Worm (Caenorhabditis elegans) whole organism, L4 larva: ENCODE results near the gene clc-7.

Experiments
- R02D3.7 ChIP-seq: fragments of 150-350 bp; sonication (generic microtip); optimal IDR thresholded peaks from 3 replicates; lab custom pipeline; 2014; ENCODE audit warnings: missing biosample characterization, missing genetic modification characterization
- ZK546.5 ChIP-seq, 2 experiments: sonication (generic microtip); optimal IDR thresholded peaks; 2 replicates each; lab custom pipeline; 2017; ENCODE audit warnings: missing biosample characterization in 2 of 2, missing genetic modification characterization in 2 of 2
- aly-2 ChIP-seq: sonication (generic microtip); optimal IDR thresholded peaks from 2 replicates; lab custom pipeline; 2018; ENCODE audit warnings: missing biosample characterization, missing genetic modification characterization
- ama-1 ChIP-seq: fragments of 150-350 bp; optimal IDR thresholded peaks from 2 replicates; lab custom pipeline; 2014; ENCODE audit warnings: inconsistent platforms, mixed read lengths
- dpl-1 ChIP-seq: fragments of 150-350 bp; optimal IDR thresholded peaks from 2 replicates; lab custom pipeline; 2014; ENCODE audit warnings: missing biosample characterization, missing genetic modification reagents, missing genetic modification characterization
- fos-1 ChIP-seq: fragments of 150-350 bp; optimal IDR thresholded peaks from 2 replicates; lab custom pipeline; 2014; ENCODE audit warnings: missing biosample characterization, missing genetic modification characterization
- lin-15B ChIP-seq: fragments of 150-350 bp; sonication (generic microtip); optimal IDR thresholded peaks from 3 replicates; lab custom pipeline; 2014; ENCODE audit warnings: missing biosample characterization, missing genetic modification characterization
- lin-29 ChIP-seq: fragments of 200-800 bp; sonication (Bioruptor generic); IDR thresholded peaks from 2 replicates; pipeline ENCODE4 v1.3.6; 2022; ENCODE audit warnings: missing genetic modification reagents, missing genetic modification characterization, missing compliant biosample characterization
- nhr-11 ChIP-seq: fragments of 150-350 bp; optimal IDR thresholded peaks from 2 replicates; lab custom pipeline; 2014; ENCODE audit warnings: missing biosample characterization, missing genetic modification characterization
- nhr-77 ChIP-seq: fragments of 150-350 bp; optimal IDR thresholded peaks from 2 replicates; lab custom pipeline; 2014; ENCODE audit warnings: missing biosample characterization, missing genetic modification characterization
- pha-4 ChIP-seq, 2 experiments: fragments of 150-350 bp in 1 of 2; fragments of 200-800 bp in 1 of 2; sonication (Bioruptor generic) in 1 of 2; IDR thresholded peaks in 1 of 2; optimal IDR thresholded peaks in 1 of 2; 2 replicates each; pipeline versions ENCODE4 v1.3.6 to Lab custom; 2014 to 2022; ENCODE audit warnings: missing genetic modification characterization in 2 of 2, missing genetic modification reagents in 2 of 2, missing biosample characterization in 1 of 2, missing compliant biosample characterization in 1 of 2
- zag-1 ChIP-seq: fragments of 150-350 bp; optimal IDR thresholded peaks from 2 replicates; lab custom pipeline; 2014; ENCODE audit warnings: missing biosample characterization, missing genetic modification characterization

DNA sequence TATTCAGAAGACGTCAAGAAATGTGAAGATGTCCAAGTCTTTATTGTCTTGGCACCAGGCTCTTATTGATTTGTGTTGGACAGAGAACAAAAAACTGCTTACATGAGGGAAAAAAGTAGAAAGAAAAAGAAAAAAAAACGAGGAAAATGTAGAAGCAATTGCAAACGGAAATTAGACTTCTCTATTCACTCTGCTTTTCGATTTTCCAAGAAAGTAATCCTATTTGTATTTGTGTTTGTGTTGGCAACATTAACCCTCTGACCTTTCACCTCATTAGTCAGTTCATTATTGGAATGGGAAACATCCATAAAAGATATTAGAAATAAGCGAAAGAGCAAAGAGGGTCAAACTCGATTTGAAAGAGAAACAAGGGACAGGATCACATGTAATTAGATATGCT lies 36.2 kb upstream of the clc-7 start:
- TF ChIP-seq lin-15B (tag; lab: Kevin White, UChicago), result no peak
- no peak for TF ChIP-seq nhr-77 (tag; lab: Kevin White, UChicago)
- no peak for TF ChIP-seq nhr-11 (tag; lab: Kevin White, UChicago)
- TF ChIP-seq dpl-1 (GFP tag; lab: Kevin White, UChicago), result no peak
- TF ChIP-seq aly-2 (tag; lab: Kevin White, UChicago), result no peak
- no peak for TF ChIP-seq R02D3.7 (tag; lab: Kevin White, UChicago)
- no peak for TF ChIP-seq pha-4 (GFP tag; IDR thresholded peaks at IDR 0.05; lab: Robert Waterston, UW)
- no peak for TF ChIP-seq pha-4 (tag; optimal IDR thresholded peaks at IDR 0.05; lab: Kevin White, UChicago)
- TF ChIP-seq lin-29, result no peak
- no peak for TF ChIP-seq fos-1 (tag; lab: Kevin White, UChicago)
- no peak for TF ChIP-seq zag-1 (tag; lab: Kevin White, UChicago)
- no peak for TF ChIP-seq ZK546.5 (tag; optimal IDR thresholded peaks at IDR 0.05; lab: Kevin White, UChicago)
- TF ChIP-seq ama-1 (lab: Kevin White, UChicago), result no peak
